Fruit fly (Drosophila melanogaster): Measurements from ENCODE around the gene Nlg3.

- TF ChIP-seq pan (optimal IDR thresholded peaks at IDR 0.05) (no peak), Dll (optimal IDR thresholded peaks at IDR 0.05) (no peak), psq (optimal IDR thresholded peaks at IDR 0.05) (no peak), CG8478 (optimal IDR thresholded peaks at IDR 0.05) (no peak)
Measured at dm6 chr3R:7538435-7538834, 100.8 kb downstream of the Nlg3 start, which contains the start of gene alpha-Est4.
